Worm (Caenorhabditis elegans) whole organism, early embryonic: ENCODE measurements around the gene fbxc-52.

Source experiments
- B0310.2 ChIP-seq: sonication (generic microtip); optimal IDR thresholded peaks from 2 replicates; lab custom pipeline; 2016; ENCODE audit warnings: mild to moderate bottlenecking, missing genetic modification characterization, missing compliant biosample characterization
- ceh-36 ChIP-seq: sonication (generic microtip); optimal IDR thresholded peaks from 2 replicates; lab custom pipeline; 2016; ENCODE audit warnings: missing genetic modification characterization, inconsistent platforms, missing compliant biosample characterization
- hmbx-1 ChIP-seq: sonication (generic microtip); optimal IDR thresholded peaks from 2 replicates; lab custom pipeline; 2016; ENCODE audit warnings: mild to moderate bottlenecking, missing genetic modification characterization, missing compliant biosample characterization
- tbx-37 ChIP-seq: fragments of 200-800 bp; sonication (Bioruptor generic); conservative IDR thresholded peaks from 2 replicates; pipeline ENCODE4 v1.3.6; 2022; ENCODE audit warnings: missing genetic modification reagents, missing genetic modification characterization, missing compliant biosample characterization

ce11 chrII:3690646-3691045, 26.4 kb upstream of the fbxc-52 start, which contains the start of gene srx-101:
- TF ChIP-seq hmbx-1 (tag; lab: Kevin White, UChicago) (no peak), B0310.2 (tag; lab: Kevin White, UChicago) (no peak), ceh-36 (no peak), tbx-37 (GFP tag; lab: Robert Waterston, UW) (no peak)
